Worm (Caenorhabditis elegans): Measurements from ENCODE around the gene F48C5.2.
A peak's percentile ranks its signal among the peaks of the same experiment; 100 is the strongest.

The F48C5.2 gene

DNA sequence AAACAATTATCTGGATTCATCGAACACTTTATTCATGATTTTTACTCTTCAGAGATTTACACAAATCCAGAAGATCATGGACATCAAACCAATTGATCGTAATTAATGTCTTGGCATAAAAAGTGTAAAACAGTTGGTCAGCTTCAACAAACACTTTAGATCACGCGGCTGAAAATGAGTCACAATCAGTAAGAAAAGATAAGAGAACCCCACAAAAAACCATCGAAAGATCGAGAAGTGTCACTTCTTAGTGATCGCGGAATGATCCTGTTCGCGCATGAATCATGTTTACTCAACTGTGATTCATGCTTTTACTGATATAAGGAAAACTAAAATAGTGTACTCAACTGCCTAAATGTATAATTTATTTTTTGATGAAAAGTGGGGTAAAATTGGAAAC is 44.7 kb downstream of the F48C5.2 start (continued):
- TF ChIP-seq nhr-102 (tag; optimal IDR thresholded peaks at IDR 0.05) (peak; percentile 32), lin-13 (GFP tag; optimal IDR thresholded peaks at IDR 0.05) (no peak), hlh-30 (tag; optimal IDR thresholded peaks at IDR 0.05; ENCODE audit: insufficient read depth) (peak; percentile 75), unc-39 (tag; optimal IDR thresholded peaks at IDR 0.05) (no peak), gei-8 (GFP tag; optimal IDR thresholded peaks at IDR 0.05) (no peak), dpl-1 (GFP tag; optimal IDR thresholded peaks at IDR 0.05) (no peak), R02D3.7 (tag; optimal IDR thresholded peaks at IDR 0.05) (no peak), hmg-1.1 (GFP tag; IDR thresholded peaks at IDR 0.05) (no peak), aly-2 (tag; optimal IDR thresholded peaks at IDR 0.05) (no peak), hif-1 (tag; optimal IDR thresholded peaks at IDR 0.05) (peak in 1 of 2 experiments; percentile 42), daf-16 (GFP tag; optimal IDR thresholded peaks at IDR 0.05) (peak in 1 of 2 experiments; percentile 87), daf-16 (tag; optimal IDR thresholded peaks at IDR 0.05) (peak; percentile 64), lsy-2 (tag; optimal IDR thresholded peaks at IDR 0.05) (peak in 1 of 2 experiments; percentile 39), saeg-2 (GFP tag; IDR thresholded peaks at IDR 0.05) (no peak), nhr-10 (tag; optimal IDR thresholded peaks at IDR 0.05) (no peak), snpc-4 (tag; optimal IDR thresholded peaks at IDR 0.05) (no peak), lin-15B (tag; optimal IDR thresholded peaks at IDR 0.05) (no peak), ceh-20 (GFP tag; IDR thresholded peaks at IDR 0.05) (peak; percentile 41; the same call in 1 of the 2 replicates), mdt-29 (GFP tag; IDR thresholded peaks at IDR 0.05) (peak; percentile 47; the same call in 1 of the 2 replicates), nhr-42 (GFP tag; IDR thresholded peaks at IDR 0.05) (no peak), T20F7.1 (GFP tag; optimal IDR thresholded peaks at IDR 0.05) (no peak), ztf-7 (tag; optimal IDR thresholded peaks at IDR 0.05) (no peak), egl-43 (GFP tag; IDR thresholded peaks at IDR 0.05) (no peak), Y5F2A.4 (GFP tag; optimal IDR thresholded peaks at IDR 0.05) (no peak), lin-38 (GFP tag; IDR thresholded peaks at IDR 0.05) (0 out of 2 replicates have a peak, but pooled peaks have one; percentile 12), php-3 (GFP tag; IDR thresholded peaks at IDR 0.05) (no peak), dmd-8 (GFP tag; IDR thresholded peaks at IDR 0.05) (no peak), nhr-11 (tag; optimal IDR thresholded peaks at IDR 0.05) (peak; percentile 47), dmd-9 (GFP tag; IDR thresholded peaks at IDR 0.05) (no peak), lir-3 (tag; optimal IDR thresholded peaks at IDR 0.05) (no peak), ceh-44 (GFP tag; IDR thresholded peaks at IDR 0.05) (no peak), dmd-6 (GFP tag; IDR thresholded peaks at IDR 0.05) (peak; percentile 60), mes-2 (tag; optimal IDR thresholded peaks at IDR 0.05; ENCODE audit: poor library complexity, severe bottlenecking) (no peak), F44E2.7 (GFP tag; IDR thresholded peaks at IDR 0.05) (no peak), zip-2 (tag; optimal IDR thresholded peaks at IDR 0.05) (peak; percentile 41), ZK337.2 (GFP tag; IDR thresholded peaks at IDR 0.05) (no peak), F49E8.2 (tag; optimal IDR thresholded peaks at IDR 0.05; ENCODE audit: borderline replicate concordance) (no peak), fkh-10 (GFP tag; optimal IDR thresholded peaks at IDR 0.05) (no peak), duxl-1 (tag; optimal IDR thresholded peaks at IDR 0.05; ENCODE audit: poor library complexity) (no peak), D1046.2 (GFP tag; IDR thresholded peaks at IDR 0.05) (no peak), nhr-25 (tag; optimal IDR thresholded peaks at IDR 0.05; ENCODE audit: borderline replicate concordance, insufficient read depth) (no peak), ZK546.5 (tag; optimal IDR thresholded peaks at IDR 0.05) (no peak), madf-9 (GFP tag; conservative IDR thresholded peaks at IDR 0.05) (no peak), nhr-111 (GFP tag; optimal IDR thresholded peaks at IDR 0.05) (no peak), T26A8.4 (GFP tag; IDR thresholded peaks at IDR 0.05) (no peak), nhr-77 (tag; optimal IDR thresholded peaks at IDR 0.05) (peak; percentile 59), nhr-48 (tag; optimal IDR thresholded peaks at IDR 0.05) (peak; percentile 20), mxl-3 (GFP tag; optimal IDR thresholded peaks at IDR 0.05) (peak; percentile 8), mdl-1 (tag; optimal IDR thresholded peaks at IDR 0.05) (peak in 1 of 2 experiments; percentile 12), daf-12 (tag; optimal IDR thresholded peaks at IDR 0.05) (no peak), skn-1 (tag; optimal IDR thresholded peaks at IDR 0.05) (no peak)

Data from whole organism, L4 larva.